Worm (Caenorhabditis elegans) whole organism, L4 larva: ENCODE results near the gene F45F2.9.

Source experiments
- F10B5.3 ChIP-seq: sonication (generic microtip); optimal IDR thresholded peaks from 2 replicates; lab custom pipeline; 2016; ENCODE audit warnings: mild to moderate bottlenecking, missing genetic modification characterization, missing compliant biosample characterization
- F37D6.2 ChIP-seq: sonication (generic microtip); optimal IDR thresholded peaks from 2 replicates; lab custom pipeline; 2016; ENCODE audit warnings: mild to moderate bottlenecking, missing genetic modification characterization, missing compliant biosample characterization
- F44E2.7 ChIP-seq: fragments of 200-800 bp; sonication (Bioruptor generic); IDR thresholded peaks from 2 replicates; pipeline ENCODE4 v2.1.2; 2022; ENCODE audit warnings: missing genetic modification characterization, missing compliant biosample characterization
- R02D3.7 ChIP-seq: fragments of 150-350 bp; sonication (generic microtip); optimal IDR thresholded peaks from 3 replicates; lab custom pipeline; 2014; ENCODE audit warnings: missing biosample characterization, missing genetic modification characterization
- Y48G9A.11 ChIP-seq: fragments of 200-800 bp; sonication (Bioruptor generic); IDR thresholded peaks from 2 replicates; pipeline ENCODE4 v1.3.6; 2022; ENCODE audit warnings: missing genetic modification reagents, missing genetic modification characterization, missing compliant biosample characterization
- ZK546.5 ChIP-seq, 2 experiments: sonication (generic microtip); optimal IDR thresholded peaks; 2 replicates each; lab custom pipeline; 2017; ENCODE audit warnings: missing biosample characterization in 2 of 2, missing genetic modification characterization in 2 of 2
- aha-1 ChIP-seq: fragments of 150-350 bp; peaks from one replicate; lab custom pipeline; 2014; ENCODE audit warnings: missing biosample characterization, missing genetic modification characterization
- aly-2 ChIP-seq: sonication (generic microtip); optimal IDR thresholded peaks from 2 replicates; lab custom pipeline; 2018; ENCODE audit warnings: missing biosample characterization, missing genetic modification characterization
- arid-1 ChIP-seq: fragments of 200-800 bp; sonication (Bioruptor generic); conservative IDR thresholded peaks from 2 replicates; pipeline ENCODE4 v1.3.6; 2022; ENCODE audit warnings: missing genetic modification reagents, missing genetic modification characterization, missing compliant biosample characterization
- ceh-44 ChIP-seq: fragments of 200-800 bp; sonication (Bioruptor generic); IDR thresholded peaks from 2 replicates; pipeline ENCODE4 v1.3.6; 2022; ENCODE audit warnings: missing genetic modification reagents, missing genetic modification characterization, missing compliant biosample characterization
- ceh-82 ChIP-seq: sonication (generic microtip); optimal IDR thresholded peaks from 2 replicates; lab custom pipeline; 2017; ENCODE audit warnings: missing biosample characterization, missing genetic modification characterization
- daf-16 ChIP-seq, 3 experiments: sonication (generic microtip); optimal IDR thresholded peaks; 2 replicates each; lab custom pipeline; 2016 to 2017; ENCODE audit warnings: missing genetic modification characterization in 3 of 3, missing genetic modification reagents in 3 of 3, mild to moderate bottlenecking in 2 of 3, missing compliant biosample characterization in 2 of 3, missing biosample characterization in 1 of 3, moderate library complexity in 1 of 3
- dmd-6 ChIP-seq: fragments of 200-800 bp; sonication (Bioruptor generic); IDR thresholded peaks from 2 replicates; pipeline ENCODE4 v1.3.6; 2022; ENCODE audit warnings: missing genetic modification reagents, missing genetic modification characterization, missing compliant biosample characterization
- fos-1 ChIP-seq: fragments of 150-350 bp; optimal IDR thresholded peaks from 2 replicates; lab custom pipeline; 2014; ENCODE audit warnings: missing biosample characterization, missing genetic modification characterization
- hif-1 ChIP-seq, 2 experiments: sonication (generic microtip); optimal IDR thresholded peaks; 2 replicates each; lab custom pipeline; 2016 to 2017; ENCODE audit warnings: missing compliant biosample characterization in 2 of 2, missing genetic modification characterization in 2 of 2, missing genetic modification reagents in 2 of 2, missing genotype in 2 of 2, mild to moderate bottlenecking in 1 of 2
- hlh-30 ChIP-seq: sonication (generic microtip); optimal IDR thresholded peaks from 2 replicates; lab custom pipeline; 2017; ENCODE audit warnings: antibody characterized with exemption, mild to moderate bottlenecking, missing genetic modification characterization, missing compliant biosample characterization; ENCODE audit not compliant: insufficient read depth
- hmg-1.1 ChIP-seq: fragments of 200-800 bp; sonication (Bioruptor generic); IDR thresholded peaks from 2 replicates; pipeline ENCODE4 v1.3.6; 2022; ENCODE audit warnings: missing genetic modification reagents, missing genetic modification characterization, missing compliant biosample characterization
- lin-1 ChIP-seq: fragments of 200-800 bp; sonication (Bioruptor generic); IDR thresholded peaks from 2 replicates; pipeline ENCODE4 v1.3.6; 2022; ENCODE audit warnings: missing genetic modification reagents, missing genetic modification characterization, missing compliant biosample characterization
- lin-39 ChIP-seq: fragments of 150-350 bp; optimal IDR thresholded peaks from 2 replicates; lab custom pipeline; 2014; ENCODE audit warnings: missing biosample characterization, missing genetic modification reagents, missing genetic modification characterization
- lsy-2 ChIP-seq, 2 experiments: fragments of 150-350 bp in 1 of 2; sonication (generic microtip) in 1 of 2; optimal IDR thresholded peaks; 2 replicates each; lab custom pipeline; 2014 to 2017; ENCODE audit warnings: missing biosample characterization in 2 of 2, missing genetic modification characterization in 2 of 2
- madf-5 ChIP-seq, 2 experiments: fragments of 200-800 bp; sonication (Bioruptor generic); IDR thresholded peaks; 2 replicates each; pipeline ENCODE4 v1.3.6; 2022; ENCODE audit warnings: missing compliant biosample characterization in 2 of 2, missing genetic modification characterization in 2 of 2
- madf-9 ChIP-seq: fragments of 200-800 bp; sonication (Bioruptor generic); conservative IDR thresholded peaks from 2 replicates; pipeline ENCODE4 v1.3.6; 2022; ENCODE audit warnings: missing genetic modification reagents, missing genetic modification characterization, missing compliant biosample characterization
- mdl-1 ChIP-seq, 2 experiments: fragments of 150-350 bp in 1 of 2; sonication (generic microtip) in 1 of 2; optimal IDR thresholded peaks; 2 replicates each; lab custom pipeline; 2014 to 2017; ENCODE audit warnings: missing biosample characterization in 2 of 2, missing genetic modification characterization in 2 of 2
- nhr-237 ChIP-seq: sonication (generic microtip); optimal IDR thresholded peaks from 2 replicates; lab custom pipeline; 2017; ENCODE audit warnings: missing biosample characterization, missing genetic modification characterization
- nhr-25 ChIP-seq: sonication (generic microtip); optimal IDR thresholded peaks from 2 replicates; lab custom pipeline; 2017; ENCODE audit warnings: missing genetic modification characterization, mild to moderate bottlenecking, missing compliant biosample characterization, antibody characterized with exemption, moderate library complexity, borderline replicate concordance; ENCODE audit not compliant: insufficient read depth
- nhr-28 ChIP-seq: fragments of 150-350 bp; optimal IDR thresholded peaks from 2 replicates; lab custom pipeline; 2014; ENCODE audit warnings: missing biosample characterization, missing genetic modification characterization
- nhr-41 ChIP-seq: fragments of 200-800 bp; sonication (Bioruptor generic); IDR thresholded peaks from 2 replicates; pipeline ENCODE4 v1.3.6; 2022; ENCODE audit warnings: missing genetic modification reagents, missing genetic modification characterization, missing compliant biosample characterization
- nhr-42 ChIP-seq: fragments of 200-800 bp; sonication (Bioruptor generic); IDR thresholded peaks from 2 replicates; pipeline ENCODE4 v1.3.6; 2022; ENCODE audit warnings: missing genetic modification characterization, missing compliant biosample characterization
- nhr-48 ChIP-seq: sonication (generic microtip); optimal IDR thresholded peaks from 2 replicates; lab custom pipeline; 2016; ENCODE audit warnings: mild to moderate bottlenecking, missing genetic modification characterization, missing compliant biosample characterization
- pha-4 ChIP-seq, 2 experiments: fragments of 150-350 bp in 1 of 2; fragments of 200-800 bp in 1 of 2; sonication (Bioruptor generic) in 1 of 2; IDR thresholded peaks in 1 of 2; optimal IDR thresholded peaks in 1 of 2; 2 replicates each; pipeline versions ENCODE4 v1.3.6 to Lab custom; 2014 to 2022; ENCODE audit warnings: missing genetic modification characterization in 2 of 2, missing genetic modification reagents in 2 of 2, missing biosample characterization in 1 of 2, missing compliant biosample characterization in 1 of 2
- set-16 ChIP-seq: fragments of 200-800 bp; sonication (Bioruptor generic); IDR thresholded peaks from 2 replicates; pipeline ENCODE4 v1.3.6; 2022; ENCODE audit warnings: missing genetic modification reagents, missing genetic modification characterization, missing compliant biosample characterization
- snpc-4 ChIP-seq: fragments of 150-350 bp; optimal IDR thresholded peaks from 2 replicates; lab custom pipeline; 2014; ENCODE audit warnings: missing biosample characterization, missing genetic modification characterization
- tra-1 ChIP-seq: fragments of 200-800 bp; sonication (Bioruptor generic); IDR thresholded peaks from 2 replicates; pipeline ENCODE4 v1.3.6; 2022; ENCODE audit warnings: missing genetic modification reagents, missing genetic modification characterization, missing compliant biosample characterization
- unc-62 ChIP-seq, 3 experiments: fragments of 150-350 bp in 1 of 3; sonication (generic microtip); optimal IDR thresholded peaks in 2 of 3; peaks in 1 of 3; 1 replicate in 1 of 3; 2 replicates in 2 of 3; lab custom pipeline; 2014 to 2017; ENCODE audit warnings: missing biosample characterization in 3 of 3, missing genetic modification characterization in 3 of 3, missing genetic modification reagents in 3 of 3, missing genotype in 1 of 3
- zfp-2 ChIP-seq: sonication (generic microtip); optimal IDR thresholded peaks from 2 replicates; lab custom pipeline; 2016; ENCODE audit warnings: mild to moderate bottlenecking, missing genetic modification characterization, missing compliant biosample characterization
- zfp-3 ChIP-seq: fragments of 200-800 bp; sonication (Bioruptor generic); conservative IDR thresholded peaks from 2 replicates; pipeline ENCODE4 v1.3.6; 2022; ENCODE audit warnings: missing genetic modification reagents, missing genetic modification characterization, missing compliant biosample characterization
- zip-2 ChIP-seq: fragments of 150-350 bp; optimal IDR thresholded peaks from 2 replicates; lab custom pipeline; 2014; ENCODE audit warnings: missing biosample characterization, missing genetic modification characterization

Gene F45F2.9

DNA sequence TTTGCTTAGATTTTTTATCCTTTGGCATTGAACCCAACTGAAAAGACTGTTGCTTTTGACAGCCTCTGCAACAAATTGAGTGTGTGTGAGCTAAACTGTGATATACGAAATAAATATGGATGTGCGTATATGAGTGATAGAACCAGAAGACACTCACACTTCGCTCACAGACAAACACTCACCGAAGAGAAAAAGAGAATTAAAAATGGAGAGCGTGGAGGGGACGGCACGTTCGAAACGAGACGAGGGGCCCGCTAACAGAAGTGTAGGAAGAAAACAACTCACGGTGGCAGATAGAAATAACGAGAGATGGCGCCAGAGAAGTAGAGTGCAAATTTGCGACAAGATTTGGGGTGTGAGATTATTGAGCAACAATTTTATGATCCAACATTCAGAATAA lies 5.0 kb upstream of the F45F2.9 start (continued):
- TF ChIP-seq Y48G9A.11 (GFP tag; lab: Robert Waterston, UW) (no peak), F10B5.3 (tag; lab: Kevin White, UChicago) (no peak), F44E2.7 (no peak), arid-1 (GFP tag; lab: Robert Waterston, UW) (no peak), snpc-4 (tag; lab: Kevin White, UChicago) (no peak), hlh-30 (no peak), ceh-44 (GFP tag; lab: Robert Waterston, UW) (no peak), nhr-48 (tag; lab: Kevin White, UChicago) (no peak), F37D6.2 (no peak), nhr-28 (tag; lab: Kevin White, UChicago) (peak; percentile 11), pha-4 (GFP tag; IDR thresholded peaks at IDR 0.05; lab: Robert Waterston, UW) (no peak), pha-4 (tag; optimal IDR thresholded peaks at IDR 0.05; lab: Kevin White, UChicago) (no peak), R02D3.7 (tag; lab: Kevin White, UChicago) (no peak), mdl-1 (tag; optimal IDR thresholded peaks at IDR 0.05; lab: Kevin White, UChicago) (peak in 1 of 2 experiments; percentile 53), nhr-237 (tag; lab: Kevin White, UChicago) (no peak), lin-39 (tag; lab: Kevin White, UChicago) (no peak), lin-1 (GFP tag; lab: Robert Waterston, UW) (no peak), hmg-1.1 (GFP tag; lab: Robert Waterston, UW) (peak; percentile 49; the same call in 1 of the 2 replicates), unc-62 (GFP tag; optimal IDR thresholded peaks at IDR 0.05 in 1 of 2; lab: Kevin White, UChicago) (peak in 1 of 2 experiments; percentile 97), unc-62 (tag; optimal IDR thresholded peaks at IDR 0.05; lab: Kevin White, UChicago) (no peak), nhr-25 (tag; lab: Kevin White, UChicago) (no peak), set-16 (GFP tag; lab: Robert Waterston, UW) (no peak), zfp-3 (GFP tag; lab: Robert Waterston, UW) (no peak), madf-9 (GFP tag; lab: Robert Waterston, UW) (no peak), hif-1 (tag; optimal IDR thresholded peaks at IDR 0.05; lab: Kevin White, UChicago) (no peak)

DNA sequence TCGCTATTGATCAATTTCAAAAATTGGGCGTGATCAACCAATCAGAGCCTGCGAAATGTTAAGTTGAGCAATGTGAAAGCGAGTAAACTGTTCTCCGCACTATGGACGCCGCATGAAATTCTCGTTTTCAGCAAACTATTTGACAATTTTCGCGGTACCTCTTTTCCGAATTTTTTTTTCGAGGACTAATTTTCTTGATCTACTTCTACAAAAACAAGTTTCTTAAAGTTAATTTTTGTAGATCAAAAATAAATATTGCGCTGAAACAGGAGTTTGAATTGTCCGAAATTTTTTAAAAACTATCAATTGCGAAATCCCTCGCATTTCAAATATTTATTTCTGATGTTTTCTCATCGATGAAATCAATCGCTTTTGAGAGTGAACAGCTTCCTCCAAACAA lies 4.5 kb upstream of the F45F2.9 start:
- TF ChIP-seq unc-62 (GFP tag; optimal IDR thresholded peaks at IDR 0.05 in 1 of 2; lab: Kevin White, UChicago) (peak in 1 of 2 experiments; percentile 82), unc-62 (tag; optimal IDR thresholded peaks at IDR 0.05; lab: Kevin White, UChicago) (no peak), lsy-2 (tag; optimal IDR thresholded peaks at IDR 0.05; lab: Kevin White, UChicago) (no peak), madf-5 (GFP tag; IDR thresholded peaks at IDR 0.05; lab: Robert Waterston, UW) (no peak)

DNA sequence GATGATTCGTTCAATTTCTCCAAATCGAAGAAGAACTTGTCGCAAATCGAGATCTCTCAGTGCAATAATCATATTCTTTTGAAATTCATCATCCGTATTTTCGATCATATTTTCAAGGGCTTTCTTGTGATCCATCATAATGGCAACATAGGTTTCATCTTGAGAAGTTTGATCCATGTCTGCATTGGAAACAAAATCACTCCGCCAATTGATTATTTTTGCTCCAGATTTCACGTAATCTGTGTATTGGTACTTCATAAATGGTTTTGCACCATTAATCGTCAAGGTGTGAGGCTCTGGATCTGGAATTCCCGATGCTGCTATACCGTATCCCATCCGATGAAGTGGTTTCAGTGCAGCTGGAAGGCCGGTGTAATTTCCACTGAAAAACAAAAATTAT lies 3.2 kb upstream of the F45F2.9 start:
- peak; percentile 96 for TF ChIP-seq aha-1 (tag; lab: Kevin White, UChicago)
- TF ChIP-seq ceh-82 (tag; lab: Kevin White, UChicago), result no peak

DNA sequence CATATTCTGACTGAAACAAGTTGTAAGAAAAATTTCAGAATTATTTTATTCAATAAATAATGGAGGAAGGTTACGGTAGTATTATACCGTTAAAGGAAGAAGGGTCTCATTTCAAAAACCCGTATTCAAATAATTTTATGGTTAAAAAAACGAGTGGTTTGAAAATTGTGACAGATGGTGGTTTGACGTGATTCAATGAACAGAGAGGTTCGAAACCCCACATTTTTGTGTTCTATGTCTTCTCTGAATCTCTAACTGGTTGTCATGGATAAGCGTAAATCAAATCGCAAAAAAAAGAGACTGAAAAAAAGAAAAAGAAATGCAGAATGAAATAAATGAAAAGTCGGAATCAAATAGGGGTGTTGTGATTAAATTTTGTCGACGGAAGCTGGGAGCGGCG lies 5.9 kb downstream of the F45F2.9 start, which contains the start of gene ZK994.6:
TSS of gene ZK994.6 (minus strand) at position 101 of the 400 bp plus-strand sequence.
- TF ChIP-seq F44E2.7 (no peak), nhr-41 (GFP tag; lab: Robert Waterston, UW) (no peak), dmd-6 (no peak), daf-16 (GFP tag; optimal IDR thresholded peaks at IDR 0.05; lab: Kevin White, UChicago) (no peak), daf-16 (tag; optimal IDR thresholded peaks at IDR 0.05; lab: Kevin White, UChicago) (no peak), fos-1 (no peak), zfp-2 (no peak), nhr-42 (GFP tag; lab: Robert Waterston, UW) (no peak), Y48G9A.11 (GFP tag; lab: Robert Waterston, UW) (no peak), ZK546.5 (tag; optimal IDR thresholded peaks at IDR 0.05; lab: Kevin White, UChicago) (no peak), zip-2 (tag; lab: Kevin White, UChicago) (no peak), aly-2 (tag; lab: Kevin White, UChicago) (no peak), tra-1 (GFP tag; lab: Robert Waterston, UW) (no peak)
